Worm (Caenorhabditis elegans): Measurements from ENCODE around the gene D1005.10.

D1005.10 gene

ce11 chrX:1446593-1447141, 39.3 kb downstream of the D1005.10 start, which contains the start of gene zfp-3 (continued):
- TF ChIP-seq C34B4.2 (tag; optimal IDR thresholded peaks at IDR 0.05), result no peak
- TF ChIP-seq mep-1 (tag; optimal IDR thresholded peaks at IDR 0.05), result peak; percentile 95
- peak; percentile 95 for TF ChIP-seq fos-1 (tag; optimal IDR thresholded peaks at IDR 0.05)
- peak; percentile 89 for TF ChIP-seq aly-2 (tag; optimal IDR thresholded peaks at IDR 0.05)
- peak; percentile 92 for TF ChIP-seq pax-3 (tag; optimal IDR thresholded peaks at IDR 0.05)
- no peak for TF ChIP-seq ceh-63 (GFP tag; optimal IDR thresholded peaks at IDR 0.05)
- peak; percentile 91 for TF ChIP-seq egl-13 (tag; optimal IDR thresholded peaks at IDR 0.05)
- peak; percentile 78 for TF ChIP-seq mef-2 (tag; optimal IDR thresholded peaks at IDR 0.05)
- peak; percentile 76 for TF ChIP-seq sup-37 (GFP tag; optimal IDR thresholded peaks at IDR 0.05)
- peak; percentile 95 for TF ChIP-seq rnt-1 (tag; optimal IDR thresholded peaks at IDR 0.05)
- peak; percentile 83 for TF ChIP-seq nhr-11 (tag; optimal IDR thresholded peaks at IDR 0.05)
- TF ChIP-seq hpl-2 (GFP tag; optimal IDR thresholded peaks at IDR 0.05), result peak; percentile 81
- peak; percentile 96 for TF ChIP-seq xbp-1 (tag; optimal IDR thresholded peaks at IDR 0.05)
- TF ChIP-seq unc-30 (tag; optimal IDR thresholded peaks at IDR 0.05), result no peak
- TF ChIP-seq jun-1 (tag; optimal IDR thresholded peaks at IDR 0.05), result peak; percentile 96
- no peak for TF ChIP-seq efl-3 (GFP tag; optimal IDR thresholded peaks at IDR 0.05)
- TF ChIP-seq zip-4 (GFP tag; optimal IDR thresholded peaks at IDR 0.05), result peak; percentile 89
- peak; percentile 81 to 96 (median 94) for TF ChIP-seq ceh-82 (tag; optimal IDR thresholded peaks at IDR 0.05)
- peak; percentile 98 for TF ChIP-seq tbx-2 (tag; optimal IDR thresholded peaks at IDR 0.05)
- TF ChIP-seq aha-1 (tag; optimal IDR thresholded peaks at IDR 0.05), result peak; percentile 92
- TF ChIP-seq unc-130 (tag; optimal IDR thresholded peaks at IDR 0.05), result peak; percentile 55
- peak; percentile 72 for TF ChIP-seq C04F5.9 (tag; optimal IDR thresholded peaks at IDR 0.05)
- no peak for TF ChIP-seq Y116A8C.19 (tag; optimal IDR thresholded peaks at IDR 0.05; ENCODE audit: borderline replicate concordance)
- TF ChIP-seq ama-1 (optimal IDR thresholded peaks at IDR 0.05), result peak; percentile 58
- TF ChIP-seq pag-3 (tag; optimal IDR thresholded peaks at IDR 0.05; ENCODE audit: borderline replicate concordance, insufficient read depth), result no peak
- TF ChIP-seq hlh-4 (tag; optimal IDR thresholded peaks at IDR 0.05), result peak; percentile 3
- TF ChIP-seq fkh-8 (tag; optimal IDR thresholded peaks at IDR 0.05), result peak; percentile 98
- peak; percentile 88 for TF ChIP-seq irx-1 (tag; optimal IDR thresholded peaks at IDR 0.05)
- peak; percentile 36 to 90 for TF ChIP-seq egl-27 (tag; optimal IDR thresholded peaks at IDR 0.05)
- TF ChIP-seq alr-1 (tag; optimal IDR thresholded peaks at IDR 0.05; ENCODE audit: borderline replicate concordance), result no peak
- no peak for TF ChIP-seq sptf-1 (tag; optimal IDR thresholded peaks at IDR 0.05)
- TF ChIP-seq ztf-4 (tag; optimal IDR thresholded peaks at IDR 0.05), result peak; percentile 97
- TF ChIP-seq unc-62 (GFP tag; optimal IDR thresholded peaks at IDR 0.05), result peak; percentile 59

- TF ChIP-seq tbx-2 (tag; optimal IDR thresholded peaks at IDR 0.05), result peak; percentile 16
- TF ChIP-seq nhr-85 (tag), result peak; percentile 75
- TF ChIP-seq snu-23 (GFP tag; optimal IDR thresholded peaks at IDR 0.05), result peak; percentile 12
- TF ChIP-seq nhr-19 (GFP tag; conservative IDR thresholded peaks at IDR 0.05), result peak; percentile 33; the same call in 1 of the 2 replicates
- peak; percentile 25 for TF ChIP-seq ztf-4 (tag; optimal IDR thresholded peaks at IDR 0.05)
- peak; percentile 14 for TF ChIP-seq irx-1 (tag; optimal IDR thresholded peaks at IDR 0.05)
- TF ChIP-seq mab-9 (GFP tag; IDR thresholded peaks at IDR 0.05), result no peak
- TF ChIP-seq nhr-76 (tag; optimal IDR thresholded peaks at IDR 0.05), result no peak
- no peak for TF ChIP-seq aha-1 (tag; optimal IDR thresholded peaks at IDR 0.05)
- peak; percentile 9 for TF ChIP-seq nhr-90 (tag; optimal IDR thresholded peaks at IDR 0.05; ENCODE audit: poor library complexity)
- TF ChIP-seq unc-86 (tag; optimal IDR thresholded peaks at IDR 0.05), result no peak
- TF ChIP-seq nhr-47 (tag; optimal IDR thresholded peaks at IDR 0.05), result peak; percentile 31
- no peak for TF ChIP-seq dsc-1 (tag; optimal IDR thresholded peaks at IDR 0.05)
- peak; percentile 26 for TF ChIP-seq ama-1 (optimal IDR thresholded peaks at IDR 0.05)
- peak; percentile 34 for TF ChIP-seq nhr-71 (tag; optimal IDR thresholded peaks at IDR 0.05)
Observed at ce11 chrX:1445696-1446095, 40.3 kb downstream of the D1005.10 start.
